ENCODE assay signal across 2 worm cellular contexts in genomic region chrX:5275209-5275608, ce11.
TF ChIP-seq lines count a peak whose summit lies in the region.

Gene hst-6, plus strand, starts transcription at chrX:5275561.

TF ChIP-seq in whole organism, L1 larva, 84 proteins besides CTCF, POLR2A, EP300 and RAD21 (continued from another document):
- TF ChIP-seq nhr-11 (tag; optimal IDR thresholded peaks at IDR 0.05; lab: Kevin White, UChicago) = no peak
- no peak for TF ChIP-seq ces-1 (GFP tag; optimal IDR thresholded peaks at IDR 0.05; lab: Kevin White, UChicago)
- TF ChIP-seq unc-30 (tag; optimal IDR thresholded peaks at IDR 0.05; lab: Kevin White, UChicago) = no peak
- no peak for TF ChIP-seq C34B4.2 (tag; optimal IDR thresholded peaks at IDR 0.05; lab: Kevin White, UChicago)
- TF ChIP-seq jun-1 (tag; optimal IDR thresholded peaks at IDR 0.05; lab: Kevin White, UChicago) = peak; percentile 20
- TF ChIP-seq nhr-84 (tag; optimal IDR thresholded peaks at IDR 0.05; lab: Kevin White, UChicago) = no peak
- TF ChIP-seq lin-35 (GFP tag; optimal IDR thresholded peaks at IDR 0.05; lab: Kevin White, UChicago) = peak; percentile 38 to 58
- peak; percentile 37 for TF ChIP-seq snpc-4 (tag; optimal IDR thresholded peaks at IDR 0.05; lab: Kevin White, UChicago)
- no peak for TF ChIP-seq sox-4 (tag; optimal IDR thresholded peaks at IDR 0.05; lab: Kevin White, UChicago)
- no peak for TF ChIP-seq sup-37 (GFP tag; optimal IDR thresholded peaks at IDR 0.05; lab: Kevin White, UChicago)
- TF ChIP-seq rnt-1 (tag; optimal IDR thresholded peaks at IDR 0.05; lab: Kevin White, UChicago) = peak; percentile 56
- TF ChIP-seq lin-15B (tag; optimal IDR thresholded peaks at IDR 0.05; lab: Kevin White, UChicago) = peak; percentile 33
- TF ChIP-seq unc-130 (tag; optimal IDR thresholded peaks at IDR 0.05; lab: Kevin White, UChicago) = peak; percentile 70
- no peak for TF ChIP-seq ama-1 (optimal IDR thresholded peaks at IDR 0.05; lab: Kevin White, UChicago)
- no peak for TF ChIP-seq Y116A8C.19 (tag; optimal IDR thresholded peaks at IDR 0.05; lab: Kevin White, UChicago; ENCODE audit: borderline replicate concordance)
- no peak for TF ChIP-seq nhr-28 (tag; optimal IDR thresholded peaks at IDR 0.05; lab: Kevin White, UChicago)
- TF ChIP-seq ets-5 (GFP tag; IDR thresholded peaks at IDR 0.05; lab: Robert Waterston, UW) = no peak
- no peak for TF ChIP-seq mab-9 (GFP tag; IDR thresholded peaks at IDR 0.05; lab: Robert Waterston, UW)
- TF ChIP-seq irx-1 (tag; optimal IDR thresholded peaks at IDR 0.05; lab: Kevin White, UChicago) = no peak
- no peak for TF ChIP-seq isw-1 (GFP tag; IDR thresholded peaks at IDR 0.05; lab: Robert Waterston, UW)
- peak in 1 of 2 experiments; percentile 6 for TF ChIP-seq ztf-11 (tag; optimal IDR thresholded peaks at IDR 0.05; lab: Kevin White, UChicago)
- peak; percentile 65 for TF ChIP-seq xbp-1 (tag; optimal IDR thresholded peaks at IDR 0.05; lab: Kevin White, UChicago)
- TF ChIP-seq nhr-76 (tag; optimal IDR thresholded peaks at IDR 0.05; lab: Kevin White, UChicago) = no peak
- peak; percentile 66 for TF ChIP-seq mep-1 (tag; optimal IDR thresholded peaks at IDR 0.05; lab: Kevin White, UChicago)
- peak; percentile 67 for TF ChIP-seq nhr-71 (tag; optimal IDR thresholded peaks at IDR 0.05; lab: Kevin White, UChicago)
- no peak for TF ChIP-seq elt-3 (tag; optimal IDR thresholded peaks at IDR 0.05; lab: Kevin White, UChicago)
- peak; percentile 67 for TF ChIP-seq nhr-20 (tag; optimal IDR thresholded peaks at IDR 0.05; lab: Kevin White, UChicago)
- TF ChIP-seq tlp-1 (tag; optimal IDR thresholded peaks at IDR 0.05; lab: Kevin White, UChicago) = no peak
- TF ChIP-seq pqm-1 (tag; optimal IDR thresholded peaks at IDR 0.05; lab: Kevin White, UChicago) = no peak
- TF ChIP-seq alr-1 (tag; optimal IDR thresholded peaks at IDR 0.05; lab: Kevin White, UChicago; ENCODE audit: borderline replicate concordance) = no peak
- peak; percentile 22 to 72 (median 33) for TF ChIP-seq ceh-82 (tag; optimal IDR thresholded peaks at IDR 0.05; lab: Kevin White, UChicago)
- no peak for TF ChIP-seq pax-3 (tag; optimal IDR thresholded peaks at IDR 0.05; lab: Kevin White, UChicago)
- peak; percentile 62 for TF ChIP-seq skn-1 (tag; optimal IDR thresholded peaks at IDR 0.05; lab: Kevin White, UChicago)
- TF ChIP-seq hlh-4 (tag; optimal IDR thresholded peaks at IDR 0.05; lab: Kevin White, UChicago) = no peak
- TF ChIP-seq hlh-17 (GFP tag; optimal IDR thresholded peaks at IDR 0.05; lab: Kevin White, UChicago; ENCODE audit: borderline replicate concordance) = no peak
- no peak for TF ChIP-seq lin-39 (tag; optimal IDR thresholded peaks at IDR 0.05; lab: Kevin White, UChicago)
- no peak for TF ChIP-seq elt-2 (tag; optimal IDR thresholded peaks at IDR 0.05; lab: Kevin White, UChicago)
- TF ChIP-seq C04F5.9 (tag; optimal IDR thresholded peaks at IDR 0.05; lab: Kevin White, UChicago) = no peak
- peak; percentile 57 for TF ChIP-seq swsn-7 (tag; optimal IDR thresholded peaks at IDR 0.05; lab: Kevin White, UChicago)
- peak; percentile 8 for TF ChIP-seq F16B12.6 (tag; optimal IDR thresholded peaks at IDR 0.05; lab: Kevin White, UChicago)
- TF ChIP-seq nhr-237 (tag; optimal IDR thresholded peaks at IDR 0.05; lab: Kevin White, UChicago) = no peak
- TF ChIP-seq nhr-85 (tag; lab: Kevin White, UChicago) = peak; percentile 51
- no peak for TF ChIP-seq mef-2 (tag; optimal IDR thresholded peaks at IDR 0.05; lab: Kevin White, UChicago)
- no peak for TF ChIP-seq grh-1 (GFP tag; IDR thresholded peaks at IDR 0.05; lab: Robert Waterston, UW)
- TF ChIP-seq nhr-47 (tag; optimal IDR thresholded peaks at IDR 0.05; lab: Kevin White, UChicago) = peak; percentile 65
- peak; percentile 45 to 52 for TF ChIP-seq lsy-2 (tag; optimal IDR thresholded peaks at IDR 0.05; lab: Kevin White, UChicago)
- no peak for TF ChIP-seq pag-3 (tag; optimal IDR thresholded peaks at IDR 0.05; lab: Kevin White, UChicago; ENCODE audit: borderline replicate concordance, insufficient read depth)
- TF ChIP-seq ceh-63 (GFP tag; optimal IDR thresholded peaks at IDR 0.05; lab: Kevin White, UChicago) = no peak
- peak; percentile 53 for TF ChIP-seq blmp-1 (tag; optimal IDR thresholded peaks at IDR 0.05; lab: Kevin White, UChicago)
- peak; percentile 28 to 43 for TF ChIP-seq efl-1 (optimal IDR thresholded peaks at IDR 0.05; lab: Kevin White, UChicago)
- peak; percentile 22 to 82 for TF ChIP-seq efl-1 (GFP tag; optimal IDR thresholded peaks at IDR 0.05 in 1 of 2; lab: Kevin White, UChicago)
- TF ChIP-seq fkh-4 (tag; optimal IDR thresholded peaks at IDR 0.05; lab: Kevin White, UChicago; ENCODE audit: borderline replicate concordance) = no peak
- no peak for TF ChIP-seq lin-13 (GFP tag; optimal IDR thresholded peaks at IDR 0.05; lab: Kevin White, UChicago)
- peak; percentile 40 for TF ChIP-seq dsc-1 (tag; optimal IDR thresholded peaks at IDR 0.05; lab: Kevin White, UChicago)
- TF ChIP-seq unc-86 (tag; optimal IDR thresholded peaks at IDR 0.05; lab: Kevin White, UChicago) = peak; percentile 47
- TF ChIP-seq aha-1 (tag; optimal IDR thresholded peaks at IDR 0.05; lab: Kevin White, UChicago) = no peak
- no peak for TF ChIP-seq mdl-1 (tag; optimal IDR thresholded peaks at IDR 0.05; lab: Kevin White, UChicago)
- TF ChIP-seq ceh-90 (tag; optimal IDR thresholded peaks at IDR 0.05; lab: Kevin White, UChicago) = no peak
- no peak for TF ChIP-seq unc-62 (GFP tag; optimal IDR thresholded peaks at IDR 0.05; lab: Kevin White, UChicago)
- peak; percentile 37 for TF ChIP-seq nhr-19 (GFP tag; conservative IDR thresholded peaks at IDR 0.05; lab: Robert Waterston, UW)
- TF ChIP-seq dpl-1 (GFP tag; optimal IDR thresholded peaks at IDR 0.05; lab: Kevin White, UChicago) = peak in 2 of 3 experiments; percentile 16 to 35
- no peak for TF ChIP-seq egl-27 (tag; optimal IDR thresholded peaks at IDR 0.05; lab: Kevin White, UChicago)
- TF ChIP-seq nhr-12 (tag; optimal IDR thresholded peaks at IDR 0.05; lab: Kevin White, UChicago) = no peak
- no peak for TF ChIP-seq sptf-1 (tag; optimal IDR thresholded peaks at IDR 0.05; lab: Kevin White, UChicago)
- TF ChIP-seq ztf-4 (tag; optimal IDR thresholded peaks at IDR 0.05; lab: Kevin White, UChicago) = no peak
- peak; percentile 49 for TF ChIP-seq nhr-90 (tag; optimal IDR thresholded peaks at IDR 0.05; lab: Kevin White, UChicago; ENCODE audit: poor library complexity)

TF ChIP-seq in whole organism, L3 larva, 47 proteins besides CTCF, POLR2A, EP300 and RAD21 (continued from another document):
- no peak for TF ChIP-seq fos-1 (tag; optimal IDR thresholded peaks at IDR 0.05; lab: Kevin White, UChicago)
- peak; percentile 29 for TF ChIP-seq nhr-43 (tag; optimal IDR thresholded peaks at IDR 0.05; lab: Kevin White, UChicago; ENCODE audit: poor library complexity, severe bottlenecking)
- no peak for TF ChIP-seq unc-39 (tag; optimal IDR thresholded peaks at IDR 0.05; lab: Kevin White, UChicago)
- TF ChIP-seq ztf-4 (tag; optimal IDR thresholded peaks at IDR 0.05; lab: Kevin White, UChicago) = no peak
- TF ChIP-seq nhr-23 (tag; optimal IDR thresholded peaks at IDR 0.05; lab: Kevin White, UChicago) = peak; percentile 40
